Worm (Caenorhabditis elegans) whole organism, L4/young adult: ENCODE measurements around the gene thn-4.

ENCODE experiments used
- W03F9.2 ChIP-seq: fragments of 150-350 bp; optimal IDR thresholded peaks from 2 replicates; lab custom pipeline; 2014; ENCODE audit warnings: missing biosample characterization, missing genetic modification characterization
- dao-5 ChIP-seq: sonication (generic microtip); optimal IDR thresholded peaks from 2 replicates; lab custom pipeline; 2016; ENCODE audit warnings: missing genotype, missing genetic modification characterization, moderate library complexity, missing compliant biosample characterization
- him-1 ChIP-seq: sonication (generic microtip); optimal IDR thresholded peaks from 2 replicates; lab custom pipeline; 2016; ENCODE audit warnings: missing genotype, missing genetic modification reagents, missing genetic modification characterization, missing compliant biosample characterization

DNA sequence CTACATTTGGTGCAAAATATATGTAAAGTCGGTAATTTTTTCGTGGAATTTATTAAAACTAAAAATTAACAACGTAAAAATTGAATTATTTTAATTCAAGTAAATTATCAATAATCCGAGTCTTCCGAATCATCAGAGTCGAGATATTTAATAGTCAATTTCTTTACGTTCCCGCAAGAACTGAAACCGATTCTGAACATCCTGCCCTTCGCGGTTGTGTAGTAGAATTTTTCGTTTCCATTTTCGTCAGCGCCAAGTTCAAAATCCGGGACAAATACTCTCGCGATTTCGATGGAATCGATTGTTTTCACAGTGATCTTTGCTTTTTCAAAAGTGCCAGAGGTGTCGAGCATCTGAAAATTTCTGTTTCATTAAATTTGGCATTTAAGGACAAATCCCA, 48.4 kb upstream of the thn-4 start:
- TF ChIP-seq him-1 (tag; lab: Kevin White, UChicago), result no peak
- TF ChIP-seq dao-5 (tag; lab: Kevin White, UChicago), result no peak
- TF ChIP-seq W03F9.2 (tag; lab: Kevin White, UChicago), result no peak
